Worm (Caenorhabditis elegans): ENCODE measurements around the gene F58B4.3.

F58B4.3 gene

ce11 chrV:10886405-10886887 lies 43.2 kb upstream of the F58B4.3 start, which contains the start of gene F32D8.3:
Gene F32D8.3 (plus strand): TSS chrV:10886837.
- no peak for TF ChIP-seq Y67H2A.10 (GFP tag; conservative IDR thresholded peaks at IDR 0.05)
- no peak for TF ChIP-seq bed-1 (GFP tag; IDR thresholded peaks at IDR 0.05)

- TF ChIP-seq Y56A3A.18 (GFP tag; IDR thresholded peaks at IDR 0.05) (peak; percentile 86), let-607 (tag; optimal IDR thresholded peaks at IDR 0.05) (peak in 1 of 2 experiments; percentile 20), lir-1 (GFP tag; conservative IDR thresholded peaks at IDR 0.05) (no peak), nhr-120 (GFP tag; IDR thresholded peaks at IDR 0.05) (no peak), athp-1 (tag; optimal IDR thresholded peaks at IDR 0.05) (peak; percentile 18), F52B5.7 (tag; optimal IDR thresholded peaks at IDR 0.05) (peak; percentile 3), mel-28 (tag; optimal IDR thresholded peaks at IDR 0.05; ENCODE audit: borderline replicate concordance) (no peak), K11D2.4 (GFP tag; IDR thresholded peaks at IDR 0.05) (peak; percentile 64; the same call in 1 of the 2 replicates), let-526 (GFP tag; IDR thresholded peaks at IDR 0.05) (no peak), chd-7 (tag; optimal IDR thresholded peaks at IDR 0.05) (peak; percentile 31), akir-1 (GFP tag; optimal IDR thresholded peaks at IDR 0.05) (no peak), B0336.3 (GFP tag; IDR thresholded peaks at IDR 0.05) (peak; percentile 62; the same call in 1 of the 2 replicates), die-1 (tag; optimal IDR thresholded peaks at IDR 0.05) (peak; percentile 2), egrh-3 (GFP tag; IDR thresholded peaks at IDR 0.05) (no peak), atf-7 (tag; optimal IDR thresholded peaks at IDR 0.05) (peak; percentile 31), dpl-1 (GFP tag; optimal IDR thresholded peaks at IDR 0.05) (no peak), lin-54 (GFP tag; optimal IDR thresholded peaks at IDR 0.05) (peak; percentile 13), tlf-1 (GFP tag; optimal IDR thresholded peaks at IDR 0.05) (peak; percentile 55), lin-35 (GFP tag; optimal IDR thresholded peaks at IDR 0.05) (no peak), nhr-90 (tag; optimal IDR thresholded peaks at IDR 0.05) (peak; percentile 51), somi-1 (GFP tag; optimal IDR thresholded peaks at IDR 0.05) (peak; percentile 42), sea-2 (GFP tag; IDR thresholded peaks at IDR 0.05) (no peak), ZK185.1 (tag; optimal IDR thresholded peaks at IDR 0.05; ENCODE audit: poor library complexity, severe bottlenecking) (peak; percentile 72), hsf-1 (GFP tag; IDR thresholded peaks at IDR 0.05) (no peak), lsy-27 (tag; optimal IDR thresholded peaks at IDR 0.05; ENCODE audit: borderline replicate concordance, insufficient read depth) (no peak), ama-1 (optimal IDR thresholded peaks at IDR 0.05) (peak; percentile 26), ama-1 (GFP tag; optimal IDR thresholded peaks at IDR 0.05) (no peak), pha-4 (tag; optimal IDR thresholded peaks at IDR 0.05) (no peak), lin-26 (GFP tag; IDR thresholded peaks at IDR 0.05) (0 out of 2 replicates have a peak, but pooled peaks have one; percentile 11), cebp-1 (GFP tag; IDR thresholded peaks at IDR 0.05) (no peak), cebp-1 (tag; optimal IDR thresholded peaks at IDR 0.05) (peak; percentile 49), ztf-26 (tag; optimal IDR thresholded peaks at IDR 0.05) (peak; percentile 78), F57C9.4 (tag; optimal IDR thresholded peaks at IDR 0.05) (peak; percentile 83), nfyb-1 (GFP tag; IDR thresholded peaks at IDR 0.05) (peak; percentile 66; the same call in 1 of the 2 replicates), pbrm-1 (GFP tag; IDR thresholded peaks at IDR 0.05) (peak; percentile 57), Y53G8AR.9 (GFP tag; conservative IDR thresholded peaks at IDR 0.05) (peak; percentile 56; the same call in 1 of the 2 replicates), repo-1 (tag; optimal IDR thresholded peaks at IDR 0.05) (peak; percentile 84), dpff-1 (tag; optimal IDR thresholded peaks at IDR 0.05) (peak; percentile 27), sdz-38 (tag; optimal IDR thresholded peaks at IDR 0.05) (no peak), nhr-27 (tag; optimal IDR thresholded peaks at IDR 0.05) (no peak), hmg-20 (GFP tag; IDR thresholded peaks at IDR 0.05) (0 out of 2 replicates have a peak, but pooled peaks have one; percentile 22), lin-40 (tag; optimal IDR thresholded peaks at IDR 0.05) (peak; percentile 3)
These were observed 42.0 kb upstream of the F58B4.3 start for ce11 chrV:10887564-10887963.

Data from whole organism, young adult.